Fruit fly (Drosophila melanogaster) whole organism, pupa: Measurements from ENCODE around the gene CG9515.

Source experiments
- CG10348 ChIP-seq: fragments of 200-800 bp; sonication (Bioruptor generic); IDR thresholded peaks from 2 replicates; pipeline ENCODE4 v1.3.6; 2022; ENCODE audit warnings: missing biosample characterization, missing genetic modification characterization
- CG15710 ChIP-seq: fragments of 200-800 bp; sonication (Bioruptor generic); optimal IDR thresholded peaks from 2 replicates; lab custom pipeline; 2018; ENCODE audit warnings: missing biosample characterization, mild to moderate bottlenecking, missing genetic modification characterization, moderate library complexity
- CG34367 ChIP-seq: fragments of 200-800 bp; sonication (Bioruptor generic); optimal IDR thresholded peaks from 2 replicates; lab custom pipeline; 2018; ENCODE audit warnings: missing biosample characterization, mild to moderate bottlenecking, missing genetic modification characterization
- CG8301 ChIP-seq: fragments of 200-800 bp; sonication (Bioruptor generic); optimal IDR thresholded peaks from 2 replicates; lab custom pipeline; 2018; ENCODE audit warnings: missing biosample characterization, mild to moderate bottlenecking, missing genetic modification characterization
- CG9948 ChIP-seq: fragments of 200-800 bp; sonication (Bioruptor generic); optimal IDR thresholded peaks from 2 replicates; lab custom pipeline; 2018; ENCODE audit warnings: missing biosample characterization, mild to moderate bottlenecking, missing genetic modification characterization, moderate library complexity
- Ets98B ChIP-seq: fragments of 200-800 bp; sonication (Bioruptor generic); IDR thresholded peaks from 2 replicates; pipeline ENCODE4 v1.3.6; 2022; ENCODE audit warnings: missing biosample characterization, missing genetic modification characterization

- no peak for TF ChIP-seq CG10348 (GFP tag; lab: Robert Waterston, UW)
- TF ChIP-seq Ets98B (GFP tag; lab: Robert Waterston, UW) = no peak
- no peak for TF ChIP-seq CG15710 (tag; lab: Kevin White, UChicago)
- TF ChIP-seq CG9948 (tag; lab: Kevin White, UChicago) = no peak
- TF ChIP-seq CG34367 (tag; lab: Kevin White, UChicago) = no peak
- no peak for TF ChIP-seq CG8301
Measured at dm6 chr2L:8974506-8974905, 31.4 kb upstream of the CG9515 start.
